Worm (Caenorhabditis elegans) whole organism, L2 larva: ENCODE measurements around the gene tbh-1.

ENCODE experiments used
- C34F6.9 ChIP-seq: fragments of 150-350 bp; optimal IDR thresholded peaks from 2 replicates; lab custom pipeline; 2014; ENCODE audit warnings: missing biosample characterization, missing genetic modification characterization
- F13H6.1 ChIP-seq: sonication (generic microtip); optimal IDR thresholded peaks from 2 replicates; lab custom pipeline; 2016; ENCODE audit warnings: missing genetic modification characterization, missing compliant biosample characterization
- R02D3.7 ChIP-seq: fragments of 150-350 bp; optimal IDR thresholded peaks from 2 replicates; lab custom pipeline; 2014; ENCODE audit warnings: missing biosample characterization, missing genetic modification characterization
- Y55F3AM.14 ChIP-seq: fragments of 200-800 bp; sonication (Bioruptor generic); optimal IDR thresholded peaks from 2 replicates; lab custom pipeline; 2018; ENCODE audit warnings: mild to moderate bottlenecking, missing genetic modification characterization, missing compliant biosample characterization
- ZK546.5 ChIP-seq: sonication (generic microtip); optimal IDR thresholded peaks from 2 replicates; lab custom pipeline; 2017; ENCODE audit warnings: missing biosample characterization, missing genetic modification characterization
- alr-1 ChIP-seq: fragments of 150-350 bp; optimal IDR thresholded peaks from 2 replicates; lab custom pipeline; 2014; ENCODE audit warnings: missing biosample characterization, missing genetic modification characterization
- aly-2 ChIP-seq: fragments of 150-350 bp; optimal IDR thresholded peaks from 2 replicates; lab custom pipeline; 2014; ENCODE audit warnings: missing biosample characterization, missing genetic modification characterization
- ama-1 ChIP-seq: fragments of 150-350 bp; optimal IDR thresholded peaks from 2 replicates; lab custom pipeline; 2018; ENCODE audit warnings: inconsistent platforms
- blmp-1 ChIP-seq: sonication (generic microtip); optimal IDR thresholded peaks from 2 replicates; lab custom pipeline; 2017; ENCODE audit warnings: missing genetic modification characterization, mild to moderate bottlenecking, missing compliant biosample characterization, antibody characterized with exemption, moderate library complexity; ENCODE audit not compliant: insufficient read depth
- ceh-82 ChIP-seq: fragments of 150-350 bp; optimal IDR thresholded peaks from 2 replicates; lab custom pipeline; 2014; ENCODE audit warnings: missing biosample characterization, missing genetic modification characterization
- dmd-4 ChIP-seq: sonication (generic microtip); optimal IDR thresholded peaks from 2 replicates; lab custom pipeline; 2017; ENCODE audit warnings: missing biosample characterization, missing genetic modification characterization
- egl-27 ChIP-seq: sonication (generic microtip); optimal IDR thresholded peaks from 3 replicates; lab custom pipeline; 2017; ENCODE audit warnings: missing biosample characterization, missing genetic modification reagents, missing genetic modification characterization
- elt-1 ChIP-seq: fragments of 150-350 bp; optimal IDR thresholded peaks from 2 replicates; lab custom pipeline; 2014; ENCODE audit warnings: missing biosample characterization, missing genetic modification characterization
- elt-3 ChIP-seq: sonication (generic microtip); optimal IDR thresholded peaks from 2 replicates; lab custom pipeline; 2017; ENCODE audit warnings: missing biosample characterization, missing genetic modification characterization
- fos-1 ChIP-seq: fragments of 150-350 bp; optimal IDR thresholded peaks from 2 replicates; lab custom pipeline; 2014; ENCODE audit warnings: missing biosample characterization, missing genetic modification characterization
- gmeb-1 ChIP-seq: fragments of 150-350 bp; optimal IDR thresholded peaks from 2 replicates; lab custom pipeline; 2014; ENCODE audit warnings: missing biosample characterization, missing genetic modification characterization
- lin-11 ChIP-seq: fragments of 150-350 bp; sonication (generic microtip); optimal IDR thresholded peaks from 2 replicates; lab custom pipeline; 2014; ENCODE audit warnings: missing biosample characterization, missing genetic modification characterization, inconsistent platforms, mixed read lengths
- lin-39 ChIP-seq: fragments of 150-350 bp; optimal IDR thresholded peaks from 2 replicates; lab custom pipeline; 2014; ENCODE audit warnings: missing biosample characterization, missing genetic modification reagents, missing genetic modification characterization
- lsy-2 ChIP-seq, 2 experiments: fragments of 150-350 bp in 1 of 2; sonication (generic microtip) in 1 of 2; optimal IDR thresholded peaks; 2 replicates each; lab custom pipeline; 2014 to 2017; ENCODE audit warnings: missing biosample characterization in 2 of 2, missing genetic modification characterization in 2 of 2
- mab-5 ChIP-seq: fragments of 150-350 bp; optimal IDR thresholded peaks from 2 replicates; lab custom pipeline; 2014; ENCODE audit warnings: missing biosample characterization, missing genetic modification characterization
- mbf-1 ChIP-seq: sonication (generic microtip); optimal IDR thresholded peaks from 2 replicates; lab custom pipeline; 2017; ENCODE audit warnings: missing biosample characterization, missing genetic modification characterization
- mdl-1 ChIP-seq, 2 experiments: fragments of 150-350 bp in 1 of 2; sonication (generic microtip) in 1 of 2; optimal IDR thresholded peaks; 2 replicates each; lab custom pipeline; 2017; ENCODE audit warnings: missing biosample characterization in 2 of 2, missing genetic modification characterization in 2 of 2
- nhr-10 ChIP-seq: sonication (generic microtip); optimal IDR thresholded peaks from 2 replicates; lab custom pipeline; 2017; ENCODE audit warnings: missing biosample characterization, missing genetic modification characterization
- nhr-12 ChIP-seq: fragments of 150-350 bp; optimal IDR thresholded peaks from 2 replicates; lab custom pipeline; 2014; ENCODE audit warnings: missing biosample characterization, missing genetic modification characterization
- nhr-21 ChIP-seq: fragments of 150-350 bp; optimal IDR thresholded peaks from 2 replicates; lab custom pipeline; 2014; ENCODE audit warnings: missing biosample characterization, missing genetic modification characterization
- nhr-237 ChIP-seq: fragments of 150-350 bp; optimal IDR thresholded peaks from 2 replicates; lab custom pipeline; 2014; ENCODE audit warnings: missing biosample characterization, missing genetic modification characterization
- nhr-6 ChIP-seq: fragments of 150-350 bp; optimal IDR thresholded peaks from 2 replicates; lab custom pipeline; 2014; ENCODE audit warnings: missing biosample characterization, missing genetic modification characterization
- peb-1 ChIP-seq: fragments of 150-350 bp; optimal IDR thresholded peaks from 2 replicates; lab custom pipeline; 2014; ENCODE audit warnings: missing biosample characterization, missing genetic modification characterization
- sem-4 ChIP-seq: fragments of 150-350 bp; optimal IDR thresholded peaks from 2 replicates; lab custom pipeline; 2014; ENCODE audit warnings: missing biosample characterization, missing genetic modification reagents, missing genetic modification characterization
- sma-9 ChIP-seq, 2 experiments: fragments of 150-350 bp in 1 of 2; sonication (generic microtip) in 1 of 2; optimal IDR thresholded peaks; 2 replicates each; lab custom pipeline; 2014 to 2016; ENCODE audit warnings: missing genetic modification characterization in 2 of 2, mild to moderate bottlenecking in 1 of 2, missing biosample characterization in 1 of 2, missing compliant biosample characterization in 1 of 2, missing genetic modification reagents in 1 of 2, moderate library complexity in 1 of 2
- snpc-4 ChIP-seq: fragments of 150-350 bp; optimal IDR thresholded peaks from 2 replicates; lab custom pipeline; 2014; ENCODE audit warnings: missing biosample characterization, missing genetic modification characterization
- unc-39 ChIP-seq: fragments of 150-350 bp; optimal IDR thresholded peaks from 2 replicates; lab custom pipeline; 2014; ENCODE audit warnings: missing biosample characterization, missing genetic modification characterization
- unc-55 ChIP-seq: fragments of 150-350 bp; sonication (generic microtip); optimal IDR thresholded peaks from 3 replicates; lab custom pipeline; 2014; ENCODE audit warnings: missing biosample characterization, missing genetic modification reagents, missing genetic modification characterization
- unc-62 ChIP-seq: fragments of 150-350 bp; optimal IDR thresholded peaks from 2 replicates; lab custom pipeline; 2014; ENCODE audit warnings: missing biosample characterization, missing genetic modification reagents, missing genetic modification characterization
- ztf-11 ChIP-seq: sonication (generic microtip); optimal IDR thresholded peaks from 2 replicates; lab custom pipeline; 2017; ENCODE audit warnings: missing biosample characterization, missing genetic modification characterization

tbh-1 gene

DNA sequence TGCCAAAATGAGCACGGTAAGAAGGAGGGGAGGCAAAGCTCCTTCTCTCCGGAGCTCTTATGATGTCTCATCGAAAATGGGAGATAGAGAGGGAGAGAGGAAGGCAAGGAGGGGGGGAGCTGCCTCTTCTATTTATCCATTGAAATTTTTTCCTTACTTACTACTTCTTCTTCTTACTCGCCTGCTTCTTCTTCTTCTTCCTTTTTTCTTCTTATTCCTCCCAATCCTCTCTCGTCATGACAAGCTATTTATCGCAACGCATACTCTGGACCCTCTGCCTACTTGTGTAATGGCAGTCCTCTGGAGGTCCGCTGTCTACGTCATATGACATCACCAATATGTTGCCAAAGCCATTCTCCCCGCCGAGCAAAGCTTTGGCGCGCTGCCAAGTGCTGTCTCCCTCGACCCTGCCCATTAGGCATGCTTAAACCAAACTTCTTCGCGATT, 30.5 kb upstream of the tbh-1 start (continued):
- peak; percentile 30 for TF ChIP-seq ceh-82 (tag; lab: Kevin White, UChicago)
- TF ChIP-seq C34F6.9 (tag; lab: Kevin White, UChicago): peak; percentile 74
- no peak for TF ChIP-seq ztf-11 (tag; lab: Kevin White, UChicago)
- peak; percentile 87 for TF ChIP-seq unc-55 (GFP tag; lab: Kevin White, UChicago)
- no peak for TF ChIP-seq ama-1 (lab: Kevin White, UChicago)
- TF ChIP-seq ZK546.5 (tag; lab: Kevin White, UChicago): no peak
- TF ChIP-seq egl-27 (tag; lab: Kevin White, UChicago): peak; percentile 82
- no peak for TF ChIP-seq R02D3.7 (tag; lab: Kevin White, UChicago)
- no peak for TF ChIP-seq fos-1 (tag; lab: Kevin White, UChicago)
- no peak for TF ChIP-seq unc-39
- peak in 1 of 2 experiments; percentile 78 for TF ChIP-seq mdl-1 (tag; optimal IDR thresholded peaks at IDR 0.05; lab: Kevin White, UChicago)
- TF ChIP-seq elt-1: no peak
- peak; percentile 79 for TF ChIP-seq sma-9 (GFP tag; optimal IDR thresholded peaks at IDR 0.05; lab: Kevin White, UChicago)
- no peak for TF ChIP-seq sma-9 (tag; optimal IDR thresholded peaks at IDR 0.05; lab: Kevin White, UChicago)
- TF ChIP-seq lin-39 (tag; lab: Kevin White, UChicago): peak; percentile 54
- TF ChIP-seq nhr-10 (tag; lab: Kevin White, UChicago): no peak
- no peak for TF ChIP-seq mbf-1 (tag; lab: Kevin White, UChicago)
- TF ChIP-seq alr-1 (tag; lab: Kevin White, UChicago): no peak
- TF ChIP-seq lin-11: peak; percentile 42
- no peak for TF ChIP-seq peb-1
- TF ChIP-seq nhr-12 (tag; lab: Kevin White, UChicago): no peak
- no peak for TF ChIP-seq elt-3

DNA sequence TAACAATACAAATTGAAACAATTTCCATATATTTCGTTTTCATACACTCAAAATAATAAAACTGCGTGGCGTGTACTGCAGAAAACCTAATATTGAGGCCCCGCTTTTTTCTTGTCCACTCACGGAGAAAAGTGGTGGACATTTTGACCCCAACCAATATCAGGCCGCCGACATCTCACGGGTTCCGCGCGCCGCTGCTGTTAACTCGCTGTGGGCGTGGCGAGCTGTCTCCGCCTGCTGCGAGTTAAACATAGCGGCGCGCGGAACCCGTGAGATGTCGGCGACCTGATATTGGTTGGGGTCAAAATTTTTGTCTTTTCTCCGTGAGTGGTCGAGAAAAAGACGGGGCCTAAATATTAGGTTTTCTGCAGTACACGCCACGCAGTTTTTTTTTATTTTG, 29.2 kb upstream of the tbh-1 start:
- TF ChIP-seq snpc-4: peak; percentile 0
- TF ChIP-seq, all 48 proteins: peak for 1; not testable (repeated sequence) for 47

DNA sequence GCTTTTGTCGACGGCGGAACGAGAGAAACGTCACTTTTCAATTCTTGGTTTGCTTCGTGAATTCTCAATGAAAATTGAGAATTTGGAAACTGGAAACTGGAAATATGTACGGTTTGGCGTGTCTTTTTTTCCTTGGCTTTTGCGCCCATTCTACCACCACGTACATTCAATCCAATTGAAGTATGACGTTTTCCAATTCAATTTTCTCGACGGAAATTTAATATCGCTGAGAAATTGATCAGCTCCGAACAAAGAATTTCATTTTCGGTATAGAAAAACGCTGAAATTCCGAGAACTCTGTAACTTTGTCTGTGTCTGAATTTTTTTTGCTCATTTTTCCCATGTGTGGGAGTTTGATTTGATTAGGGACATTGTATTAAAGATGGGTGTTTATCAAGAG, 28.6 kb upstream of the tbh-1 start:
- TF ChIP-seq ztf-11 (tag; lab: Kevin White, UChicago) (no peak), nhr-21 (tag; lab: Kevin White, UChicago) (peak; percentile 6), mab-5 (tag; lab: Kevin White, UChicago) (no peak), lsy-2 (tag; optimal IDR thresholded peaks at IDR 0.05; lab: Kevin White, UChicago) (peak in 1 of 2 experiments; percentile 3), elt-1 (no peak), snpc-4 (no peak), sem-4 (tag; lab: Kevin White, UChicago) (no peak), ZK546.5 (tag; lab: Kevin White, UChicago) (no peak), peb-1 (no peak)

DNA sequence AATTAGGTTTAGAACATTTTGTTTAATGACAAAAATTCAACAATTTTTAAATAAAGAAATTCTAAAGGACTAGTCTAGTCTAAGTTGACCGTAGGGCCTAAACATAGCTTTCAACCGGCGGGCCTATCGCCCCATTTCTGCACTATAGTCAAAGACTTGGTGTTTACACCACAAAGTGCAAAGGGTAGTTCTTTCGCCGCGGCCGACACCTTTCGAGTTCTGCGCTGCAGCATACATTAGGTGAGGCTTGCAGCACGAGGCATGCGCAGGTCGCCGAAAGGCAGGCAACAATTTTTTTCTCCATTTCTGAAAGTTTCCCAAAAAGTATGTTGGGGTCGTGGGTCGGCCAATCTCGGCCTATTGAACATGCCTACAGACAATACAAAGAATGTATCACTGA, 23.8 kb upstream of the tbh-1 start:
- TF ChIP-seq unc-62: no peak
- no peak for TF ChIP-seq gmeb-1 (tag; lab: Kevin White, UChicago)
- TF ChIP-seq unc-55 (GFP tag; lab: Kevin White, UChicago): no peak

DNA sequence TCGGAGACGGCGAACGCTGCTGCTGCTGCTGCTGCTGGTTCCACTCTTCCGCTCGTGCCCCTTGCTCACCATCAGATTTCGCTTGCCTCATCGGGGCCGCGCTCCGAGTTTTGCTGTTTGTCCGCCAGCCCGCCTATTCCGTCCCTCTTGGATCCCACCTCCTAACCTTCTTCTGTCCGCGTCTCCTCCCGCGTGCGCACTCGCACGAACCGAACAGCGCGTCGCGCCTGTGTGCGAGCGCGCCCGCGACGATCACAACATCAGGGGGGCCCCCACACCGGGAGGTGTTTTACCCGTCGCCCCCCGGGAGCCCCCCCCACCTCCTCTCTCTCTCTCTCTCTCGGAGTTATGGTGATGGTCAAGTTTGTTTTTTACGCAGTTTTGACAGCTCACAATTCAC, 11.1 kb upstream of the tbh-1 start:
- TF ChIP-seq unc-39: no peak
- no peak for TF ChIP-seq snpc-4
- no peak for TF ChIP-seq lsy-2 (tag; optimal IDR thresholded peaks at IDR 0.05; lab: Kevin White, UChicago)
- no peak for TF ChIP-seq blmp-1 (tag; lab: Kevin White, UChicago)
- TF ChIP-seq fos-1 (tag; lab: Kevin White, UChicago): no peak
- no peak for TF ChIP-seq mbf-1 (tag; lab: Kevin White, UChicago)
- TF ChIP-seq sem-4 (tag; lab: Kevin White, UChicago): no peak
- no peak for TF ChIP-seq nhr-6 (tag; lab: Kevin White, UChicago)
- no peak for TF ChIP-seq dmd-4 (tag; lab: Kevin White, UChicago)
- no peak for TF ChIP-seq nhr-237 (tag; lab: Kevin White, UChicago)
- TF ChIP-seq aly-2 (tag; lab: Kevin White, UChicago): no peak
- TF ChIP-seq Y55F3AM.14 (GFP tag; lab: Kevin White, UChicago): no peak
- no peak for TF ChIP-seq F13H6.1
